Fruit fly (Drosophila melanogaster) whole organism, embryonic: ENCODE measurements around the gene UQCR-Q.

Source experiments
- Adf1 ChIP-seq: fragments of 200-800 bp; sonication (Bioruptor generic); IDR thresholded peaks from 2 replicates; pipeline ENCODE4 v1.3.6; 2022; ENCODE audit warnings: missing biosample characterization, missing genetic modification characterization
- CG11504 ChIP-seq: fragments of 200-800 bp; sonication (Bioruptor generic); optimal IDR thresholded peaks from 3 replicates; lab custom pipeline; 2019; ENCODE audit warnings: missing biosample characterization, mild to moderate bottlenecking, missing genetic modification characterization, moderate library complexity
- CG12299 ChIP-seq: fragments of 200-800 bp; sonication (Bioruptor generic); optimal IDR thresholded peaks from 2 replicates; lab custom pipeline; 2018; ENCODE audit warnings: missing biosample characterization, mild to moderate bottlenecking, missing genetic modification characterization
- CG12942 ChIP-seq: fragments of 200-800 bp; sonication (Bioruptor generic); optimal IDR thresholded peaks from 3 replicates; lab custom pipeline; 2016; ENCODE audit warnings: missing biosample characterization, missing genetic modification characterization
- CG13424 ChIP-seq: fragments of 200-800 bp; sonication (Bioruptor generic); optimal IDR thresholded peaks from 2 replicates; lab custom pipeline; 2019; ENCODE audit warnings: missing biosample characterization, mild to moderate bottlenecking, missing genetic modification characterization, moderate library complexity
- CG15479 ChIP-seq: fragments of 200-800 bp; sonication (Bioruptor generic); optimal IDR thresholded peaks from 3 replicates; lab custom pipeline; 2019; ENCODE audit warnings: missing biosample characterization, mild to moderate bottlenecking, missing genetic modification characterization, moderate library complexity
- CG16813 ChIP-seq: fragments of 200-800 bp; sonication (Bioruptor generic); IDR thresholded peaks from 3 replicates; pipeline ENCODE4 v1.3.6; 2022; ENCODE audit warnings: missing biosample characterization, missing genetic modification characterization; ENCODE audit not compliant: partially characterized antibody
- CG17328 ChIP-seq: fragments of 200-800 bp; sonication (Bioruptor generic); IDR thresholded peaks from 2 replicates; pipeline ENCODE4 v1.3.6; 2022; ENCODE audit warnings: missing biosample characterization, missing genetic modification characterization
- CG17359 ChIP-seq: fragments of 200-800 bp; sonication (Bioruptor generic); optimal IDR thresholded peaks from 3 replicates; lab custom pipeline; 2018; ENCODE audit warnings: missing biosample characterization, mild to moderate bottlenecking, missing genetic modification characterization, moderate library complexity
- CG17568 ChIP-seq: fragments of 200-800 bp; sonication (Bioruptor generic); optimal IDR thresholded peaks from 2 replicates; lab custom pipeline; 2018; ENCODE audit warnings: missing biosample characterization, mild to moderate bottlenecking, missing genetic modification characterization, moderate library complexity
- CG18011 ChIP-seq: fragments of 200-800 bp; sonication (Bioruptor generic); optimal IDR thresholded peaks from 2 replicates; lab custom pipeline; 2017; ENCODE audit warnings: missing biosample characterization, missing genetic modification characterization, mild to moderate bottlenecking, moderate library complexity, missing genotype
- CG33557 ChIP-seq: fragments of 200-800 bp; sonication (Bioruptor generic); optimal IDR thresholded peaks from 2 replicates; lab custom pipeline; 2019; ENCODE audit warnings: missing biosample characterization, mild to moderate bottlenecking, missing genetic modification characterization, moderate library complexity
- CG42726 ChIP-seq: fragments of 200-800 bp; sonication (Bioruptor generic); IDR thresholded peaks from 2 replicates; pipeline ENCODE4 v1.3.6; 2022; ENCODE audit warnings: missing biosample characterization, missing genetic modification characterization; ENCODE audit not compliant: partially characterized antibody
- CG4424 ChIP-seq: fragments of 200-800 bp; sonication (Bioruptor generic); optimal IDR thresholded peaks from 3 replicates; lab custom pipeline; 2016; ENCODE audit warnings: missing biosample characterization, missing genetic modification characterization
- CG7745 ChIP-seq: fragments of 200-800 bp; sonication (Bioruptor generic); optimal IDR thresholded peaks from 2 replicates; lab custom pipeline; 2018; ENCODE audit warnings: missing biosample characterization, mild to moderate bottlenecking, missing genetic modification characterization, moderate library complexity
- CG9609 ChIP-seq: fragments of 200-800 bp; sonication (Bioruptor generic); optimal IDR thresholded peaks from 3 replicates; lab custom pipeline; 2016; ENCODE audit warnings: missing biosample characterization, missing genetic modification characterization
- CG9876 ChIP-seq: fragments of 200-800 bp; sonication (Bioruptor generic); optimal IDR thresholded peaks from 2 replicates; lab custom pipeline; 2016; ENCODE audit warnings: missing biosample characterization, missing genetic modification characterization
- D19B ChIP-seq: fragments of 200-800 bp; sonication (Bioruptor generic); optimal IDR thresholded peaks from 2 replicates; lab custom pipeline; 2017; ENCODE audit warnings: missing biosample characterization, mild to moderate bottlenecking, missing genetic modification characterization
- Doc2 ChIP-seq: fragments of 200-800 bp; sonication (Bioruptor generic); IDR thresholded peaks from 2 replicates; pipeline ENCODE4 v1.3.6; 2022; ENCODE audit warnings: missing biosample characterization, missing genetic modification characterization
- Doc3 ChIP-seq: fragments of 200-800 bp; sonication (Bioruptor generic); IDR thresholded peaks from 3 replicates; pipeline ENCODE4 v1.3.6; 2022; ENCODE audit warnings: missing biosample characterization, missing genetic modification characterization; ENCODE audit not compliant: partially characterized antibody
- Dref ChIP-seq: fragments of 200-800 bp; sonication (Bioruptor generic); IDR thresholded peaks from 2 replicates; pipeline ENCODE4 v1.3.6; 2022; ENCODE audit warnings: missing biosample characterization, missing genetic modification characterization
- HLH54F ChIP-seq: fragments of 200-800 bp; sonication (Bioruptor generic); optimal IDR thresholded peaks from 3 replicates; lab custom pipeline; 2016; ENCODE audit warnings: missing biosample characterization, missing genetic modification characterization
- Lim3 ChIP-seq: fragments of 200-800 bp; sonication (Bioruptor generic); IDR thresholded peaks from 2 replicates; pipeline ENCODE4 v1.3.6; 2022; ENCODE audit warnings: missing biosample characterization, missing genetic modification characterization
- MTF-1 ChIP-seq: fragments of 200-800 bp; sonication (Bioruptor generic); optimal IDR thresholded peaks from 2 replicates; lab custom pipeline; 2018; ENCODE audit warnings: missing biosample characterization, mild to moderate bottlenecking, missing genetic modification characterization, borderline replicate concordance
- Myb ChIP-seq: fragments of 200-800 bp; sonication (Bioruptor generic); optimal IDR thresholded peaks from 2 replicates; lab custom pipeline; 2016; ENCODE audit warnings: missing biosample characterization, missing genetic modification characterization
- NFAT ChIP-seq: fragments of 200-800 bp; sonication (Bioruptor generic); IDR thresholded peaks from 2 replicates; pipeline ENCODE4 v1.3.6; 2022; ENCODE audit warnings: missing biosample characterization, missing genetic modification characterization
- Neu2 ChIP-seq: fragments of 200-800 bp; sonication (Bioruptor generic); optimal IDR thresholded peaks from 3 replicates; lab custom pipeline; 2016; ENCODE audit warnings: missing biosample characterization, missing genetic modification characterization, borderline replicate concordance
- Nf-YC ChIP-seq: fragments of 200-800 bp; optimal IDR thresholded peaks from 3 replicates; lab custom pipeline; 2019; ENCODE audit warnings: missing biosample characterization, mild to moderate bottlenecking, missing genetic modification characterization, moderate library complexity
- NfI ChIP-seq: fragments of 200-800 bp; sonication (Bioruptor generic); optimal IDR thresholded peaks from 3 replicates; lab custom pipeline; 2018; ENCODE audit warnings: missing biosample characterization, mild to moderate bottlenecking, missing genetic modification characterization, moderate library complexity
- Oli ChIP-seq: fragments of 200-800 bp; sonication (Bioruptor generic); optimal IDR thresholded peaks from 2 replicates; lab custom pipeline; 2018; ENCODE audit warnings: missing biosample characterization, mild to moderate bottlenecking, missing genetic modification characterization, moderate library complexity
- Pdp1 ChIP-seq, 2 experiments: fragments of 200-800 bp; sonication (Bioruptor generic); optimal IDR thresholded peaks; 3 replicates each; lab custom pipeline; 2016; ENCODE audit warnings: missing biosample characterization in 2 of 2, missing genetic modification characterization in 2 of 2, mild to moderate bottlenecking in 1 of 2, moderate library complexity in 1 of 2
- ac ChIP-seq: fragments of 200-800 bp; sonication (Bioruptor generic); optimal IDR thresholded peaks from 3 replicates; lab custom pipeline; 2017; ENCODE audit warnings: missing biosample characterization, mild to moderate bottlenecking, missing genetic modification characterization
- bowl ChIP-seq: fragments of 200-800 bp; sonication (Bioruptor generic); IDR thresholded peaks from 2 replicates; pipeline ENCODE4 v1.3.6; 2022; ENCODE audit warnings: missing biosample characterization, missing genetic modification characterization
- cad ChIP-seq: fragments of >200 bp; optimal IDR thresholded peaks from 2 replicates; lab custom pipeline; 2017; ENCODE audit warnings: missing biosample characterization, missing genetic modification characterization
- chif ChIP-seq, 2 experiments: fragments of 200-800 bp; sonication (Bioruptor generic); optimal IDR thresholded peaks; 3 replicates each; lab custom pipeline; 2016; ENCODE audit warnings: missing biosample characterization in 2 of 2, missing genetic modification characterization in 2 of 2
- ci ChIP-seq: fragments of 200-800 bp; sonication (Bioruptor generic); IDR thresholded peaks from 3 replicates; pipeline ENCODE4 v1.3.6; 2022; ENCODE audit warnings: missing biosample characterization, missing genetic modification characterization
- fru ChIP-seq: fragments of >200 bp; optimal IDR thresholded peaks from 2 replicates; lab custom pipeline; 2017
- ham ChIP-seq: fragments of 200-800 bp; sonication (Bioruptor generic); IDR thresholded peaks from 2 replicates; pipeline ENCODE4 v1.3.6; 2022; ENCODE audit warnings: missing biosample characterization, missing genetic modification characterization
- hkb ChIP-seq, 2 experiments: fragments of 200-800 bp in 1 of 2; fragments of >200 bp in 1 of 2; sonication (Bioruptor generic) in 1 of 2; IDR thresholded peaks in 1 of 2; optimal IDR thresholded peaks in 1 of 2; 2 replicates each; pipeline versions ENCODE4 v1.3.6 to Lab custom; 2017 to 2022; ENCODE audit warnings: missing biosample characterization in 1 of 2, missing genetic modification characterization in 1 of 2
- kay ChIP-seq: fragments of 200-800 bp; sonication (Bioruptor generic); optimal IDR thresholded peaks from 2 replicates; lab custom pipeline; 2016; ENCODE audit warnings: missing biosample characterization, missing genetic modification characterization
- kni ChIP-seq: fragments of 200-800 bp; sonication (Bioruptor generic); optimal IDR thresholded peaks from 3 replicates; lab custom pipeline; 2017; ENCODE audit warnings: mild to moderate bottlenecking, missing biosample characterization, missing genetic modification reagents, missing genetic modification characterization
- pan ChIP-seq, 4 experiments: fragments of >200 bp in 3 of 4; fragments of 200-800 bp in 1 of 4; sonication (Bioruptor generic) in 1 of 4; optimal IDR thresholded peaks in 3 of 4; IDR thresholded peaks in 1 of 4; 2 replicates each; pipeline versions ENCODE4 v1.3.6 to Lab custom; 2017 to 2022; ENCODE audit warnings: missing biosample characterization in 2 of 4, missing genetic modification characterization in 2 of 4, mixed read lengths in 1 of 4
- sens-2 ChIP-seq: fragments of 200-800 bp; sonication (Bioruptor generic); IDR thresholded peaks from 2 replicates; pipeline ENCODE4 v1.3.6; 2022; ENCODE audit warnings: missing biosample characterization, missing genetic modification characterization
- tio ChIP-seq: fragments of 200-800 bp; sonication (Bioruptor generic); optimal IDR thresholded peaks from 2 replicates; lab custom pipeline; 2017; ENCODE audit warnings: missing biosample characterization, missing genetic modification characterization, inconsistent platforms
- vnd ChIP-seq: fragments of 200-800 bp; sonication (Bioruptor generic); IDR thresholded peaks from 3 replicates; pipeline ENCODE4 v1.3.6; 2022; ENCODE audit warnings: missing biosample characterization, missing genetic modification characterization; ENCODE audit not compliant: partially characterized antibody
- wor ChIP-seq: fragments of 200-800 bp; sonication (Bioruptor generic); IDR thresholded peaks from 2 replicates; pipeline ENCODE4 v1.3.6; 2022; ENCODE audit warnings: missing biosample characterization, missing genetic modification characterization
- zfh2 ChIP-seq: fragments of 200-800 bp; sonication (Bioruptor generic); optimal IDR thresholded peaks from 2 replicates; lab custom pipeline; 2016; ENCODE audit warnings: missing biosample characterization, missing genetic modification characterization

The UQCR-Q gene

dm6 chr3L:17478826-17479225 is 4.3 kb downstream of the UQCR-Q start, which contains the start of the genes CG13733 and qjt:
TSS of gene CG13733 (minus strand) at chr3L:17478926.
TSS of gene qjt (plus strand) at chr3L:17479096.
- TF ChIP-seq Dref (GFP tag; lab: Robert Waterston, UW) = no peak
- TF ChIP-seq CG15479 (GFP tag; lab: Kevin White, UChicago) = no peak
- no peak for TF ChIP-seq hkb (optimal IDR thresholded peaks at IDR 0.05; lab: Kevin White, UChicago)
- no peak for TF ChIP-seq hkb (GFP tag; IDR thresholded peaks at IDR 0.05; lab: Robert Waterston, UW)
- TF ChIP-seq Pdp1 (GFP tag; optimal IDR thresholded peaks at IDR 0.05; lab: Kevin White, UChicago) = peak in 1 of 2 experiments; percentile 50
- TF ChIP-seq, all 482 proteins: peak for 1

dm6 chr3L:17485280-17485792 is 10.8 kb downstream of the UQCR-Q start:
- TF ChIP-seq CG12299 (tag; lab: Kevin White, UChicago) (peak; percentile 83), sens-2 (GFP tag; lab: Robert Waterston, UW) (peak; percentile 68; the same call in 1 of the 2 replicates), ham (no peak), MTF-1 (GFP tag; lab: Kevin White, UChicago) (peak; percentile 96), bowl (GFP tag; lab: Robert Waterston, UW) (no peak), Dref (GFP tag; lab: Robert Waterston, UW) (no peak), cad (GFP tag; lab: Kevin White, UChicago) (no peak), CG17568 (GFP tag; lab: Kevin White, UChicago) (peak; percentile 89), CG42726 (no peak), fru (lab: Kevin White, UChicago) (no peak), CG17359 (tag; lab: Kevin White, UChicago) (peak; percentile 86), CG18011 (GFP tag; lab: Kevin White, UChicago) (no peak), D19B (GFP tag; lab: Kevin White, UChicago) (no peak), zfh2 (GFP tag; lab: Kevin White, UChicago) (no peak), Myb (GFP tag; lab: Kevin White, UChicago) (peak; percentile 5), ac (GFP tag; lab: Kevin White, UChicago) (peak; percentile 92), Doc3 (GFP tag; lab: Robert Waterston, UW) (no peak), ci (GFP tag; lab: Robert Waterston, UW) (peak; percentile 94), Adf1 (GFP tag; lab: Robert Waterston, UW) (no peak), tio (GFP tag; lab: Kevin White, UChicago) (peak; percentile 42), wor (GFP tag; lab: Robert Waterston, UW) (no peak), NFAT (no peak), chif (GFP tag; optimal IDR thresholded peaks at IDR 0.05; lab: Kevin White, UChicago) (peak; percentile 55 to 60), Neu2 (GFP tag; lab: Kevin White, UChicago) (no peak), Oli (peak; percentile 53), CG33557 (peak; percentile 98), Doc2 (GFP tag; lab: Robert Waterston, UW) (no peak), CG11504 (tag; lab: Kevin White, UChicago) (peak; percentile 63), CG16813 (GFP tag; lab: Robert Waterston, UW) (no peak), CG17328 (GFP tag; lab: Robert Waterston, UW) (peak; percentile 55; the same call in 1 of the 2 replicates), CG4424 (GFP tag; lab: Kevin White, UChicago) (peak; percentile 65), CG9609 (GFP tag; lab: Kevin White, UChicago) (no peak), CG12942 (GFP tag; lab: Kevin White, UChicago) (peak; percentile 58), Nf-YC (no peak), pan (optimal IDR thresholded peaks at IDR 0.05; lab: Kevin White, UChicago) (no peak), pan (GFP tag; optimal IDR thresholded peaks at IDR 0.05 in 1 of 2, IDR thresholded peaks at IDR 0.05 in 1 of 2) (peak in 1 of 2 experiments; percentile 26), vnd (GFP tag; lab: Robert Waterston, UW) (no peak), CG9876 (GFP tag; lab: Kevin White, UChicago) (peak; percentile 42), Lim3 (no peak), CG7745 (tag; lab: Kevin White, UChicago) (peak; percentile 94), CG13424 (tag; lab: Kevin White, UChicago) (peak; percentile 73), HLH54F (no peak), kay (peak; percentile 30), NfI (GFP tag; lab: Kevin White, UChicago) (no peak), kni (GFP tag; lab: Kevin White, UChicago) (peak; percentile 95)
